Worm (Caenorhabditis elegans) whole organism, late embryonic: Measurements from ENCODE around the gene daf-14.

Experiments used
- ama-1 ChIP-seq: fragments of 150-350 bp; optimal IDR thresholded peaks from 2 replicates; lab custom pipeline; 2014
- ceh-2 ChIP-seq: sonication (generic microtip); optimal IDR thresholded peaks from 2 replicates; lab custom pipeline; 2016; ENCODE audit warnings: missing genotype, missing genetic modification characterization, missing compliant biosample characterization
- ceh-45 ChIP-seq: fragments of 200-800 bp; sonication (Bioruptor generic); IDR thresholded peaks from 2 replicates; pipeline ENCODE4 v1.3.6; 2022; ENCODE audit warnings: missing genetic modification reagents, missing genetic modification characterization, missing compliant biosample characterization
- ceh-6 ChIP-seq: fragments of 200-800 bp; sonication (Bioruptor generic); optimal IDR thresholded peaks from 2 replicates; lab custom pipeline; 2018; ENCODE audit warnings: mild to moderate bottlenecking, missing genetic modification characterization, missing compliant biosample characterization
- nhr-11 ChIP-seq: fragments of 150-350 bp; optimal IDR thresholded peaks from 2 replicates; lab custom pipeline; 2014; ENCODE audit warnings: missing biosample characterization, missing genetic modification characterization
- sox-4 ChIP-seq: sonication (generic microtip); optimal IDR thresholded peaks from 2 replicates; lab custom pipeline; 2017; ENCODE audit warnings: mild to moderate bottlenecking, missing genetic modification characterization, inconsistent platforms, missing compliant biosample characterization
- zip-5 ChIP-seq: sonication (generic microtip); optimal IDR thresholded peaks from 2 replicates; lab custom pipeline; 2016; ENCODE audit warnings: missing genetic modification characterization, missing compliant biosample characterization

- TF ChIP-seq zip-5 (tag; lab: Kevin White, UChicago) (no peak), nhr-11 (tag; lab: Kevin White, UChicago) (no peak), ceh-45 (GFP tag; lab: Robert Waterston, UW) (no peak), ceh-2 (no peak), sox-4 (tag; lab: Kevin White, UChicago) (no peak), ama-1 (lab: Kevin White, UChicago) (no peak), ceh-6 (GFP tag; lab: Kevin White, UChicago) (no peak)
Observed at ce11 chrIV:10243276-10243675, 7.2 kb upstream of the daf-14 start, which contains the start of gene tkt-1.
